Worm (Caenorhabditis elegans): Measurements from ENCODE around the gene ZK370.6.

Gene ZK370.6

DNA sequence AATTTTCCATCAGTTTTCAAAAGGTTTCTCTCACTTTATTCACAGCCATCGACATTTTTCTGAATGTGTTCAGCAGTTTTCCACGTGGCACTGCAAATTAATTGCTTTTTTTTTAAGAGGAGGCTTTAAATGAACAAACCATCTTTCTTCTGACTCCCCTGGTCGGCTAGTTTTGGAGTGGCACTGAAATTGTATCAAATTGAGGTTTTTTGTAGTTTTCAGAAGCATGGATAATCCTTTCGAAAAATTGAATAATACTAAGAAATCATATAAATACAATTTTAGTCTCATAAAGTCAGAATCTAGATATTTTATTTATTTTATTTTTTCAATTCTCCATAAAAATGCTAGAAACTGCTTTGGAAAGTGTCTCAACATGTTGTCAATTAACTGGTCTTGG lies 38.9 kb downstream of the ZK370.6 start, which contains the start of gene B0303.16:
TSS of gene B0303.16 (plus strand) at position 301 of the 400 bp plus-strand sequence.
- no peak for TF ChIP-seq nhr-23 (tag; optimal IDR thresholded peaks at IDR 0.05)
- TF ChIP-seq gmeb-1 (tag; optimal IDR thresholded peaks at IDR 0.05): no peak
- no peak for TF ChIP-seq C34F6.9 (tag; optimal IDR thresholded peaks at IDR 0.05)
- no peak for TF ChIP-seq dmd-4 (tag; optimal IDR thresholded peaks at IDR 0.05)
- TF ChIP-seq crh-2 (tag; optimal IDR thresholded peaks at IDR 0.05): no peak
- TF ChIP-seq ama-1 (optimal IDR thresholded peaks at IDR 0.05): no peak
- no peak for TF ChIP-seq Y55F3AM.14 (GFP tag; optimal IDR thresholded peaks at IDR 0.05)
- no peak for TF ChIP-seq snpc-4 (tag; optimal IDR thresholded peaks at IDR 0.05)
- no peak for TF ChIP-seq lin-39 (tag; optimal IDR thresholded peaks at IDR 0.05)
- TF ChIP-seq nhr-129 (tag; optimal IDR thresholded peaks at IDR 0.05): no peak
- no peak for TF ChIP-seq nhr-77 (tag; optimal IDR thresholded peaks at IDR 0.05)
- no peak for TF ChIP-seq peb-1 (tag; optimal IDR thresholded peaks at IDR 0.05)
- TF ChIP-seq F13H6.1 (tag; optimal IDR thresholded peaks at IDR 0.05): no peak
- no peak for TF ChIP-seq unc-62 (GFP tag; optimal IDR thresholded peaks at IDR 0.05)

DNA sequence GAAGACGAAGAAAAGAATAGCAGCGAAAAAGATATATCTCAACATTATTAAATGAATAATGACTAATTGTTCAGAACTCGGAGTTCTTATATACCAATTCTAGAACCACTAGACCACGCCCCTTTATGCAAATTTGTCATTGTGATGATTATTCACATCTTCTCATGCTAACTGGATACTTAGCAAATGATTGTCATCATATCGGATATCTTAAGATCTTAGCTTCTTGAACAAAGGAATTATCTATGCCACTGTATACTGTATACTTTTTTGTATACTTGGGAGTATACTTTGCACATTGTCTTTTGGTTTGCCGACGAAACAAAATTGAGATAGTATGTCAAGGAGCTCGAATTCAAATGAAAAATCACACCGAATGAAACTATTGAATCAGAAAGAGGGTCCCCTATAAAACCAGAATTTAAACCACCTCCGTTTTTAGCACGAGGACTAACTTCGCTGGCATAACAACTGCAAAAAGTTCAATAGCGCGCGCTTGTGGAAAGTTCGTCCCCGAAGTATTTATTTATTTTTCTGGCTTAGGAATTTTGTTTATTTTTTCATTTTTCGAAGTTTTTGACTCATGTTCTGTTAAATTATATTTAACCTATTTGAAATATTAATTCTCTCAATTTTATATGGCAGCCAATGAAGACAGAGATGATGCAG lies 43.2 kb downstream of the ZK370.6 start, which contains the start of the genes sdz-1 and vps-33.1:
TSS of gene sdz-1 (minus strand) at position 51 of the 669 bp plus-strand sequence.
TSS of gene vps-33.1 (plus strand) at position 639 of the 669 bp plus-strand sequence.
- TF ChIP-seq crh-2 (tag; optimal IDR thresholded peaks at IDR 0.05): peak; percentile 4
- TF ChIP-seq C34F6.9 (tag; optimal IDR thresholded peaks at IDR 0.05): peak; percentile 68
- peak; percentile 1 for TF ChIP-seq sma-3 (GFP tag; optimal IDR thresholded peaks at IDR 0.05)
- no peak for TF ChIP-seq peb-1 (tag; optimal IDR thresholded peaks at IDR 0.05)
- TF ChIP-seq nhr-129 (tag; optimal IDR thresholded peaks at IDR 0.05): peak; percentile 62
- peak; percentile 87 for TF ChIP-seq gmeb-1 (tag; optimal IDR thresholded peaks at IDR 0.05)
- no peak for TF ChIP-seq lin-11 (tag; optimal IDR thresholded peaks at IDR 0.05)
- no peak for TF ChIP-seq ztf-4 (tag; optimal IDR thresholded peaks at IDR 0.05)
- TF ChIP-seq nhr-77 (tag; optimal IDR thresholded peaks at IDR 0.05): no peak
- TF ChIP-seq alr-1 (tag; optimal IDR thresholded peaks at IDR 0.05): no peak
- no peak for TF ChIP-seq egl-27 (tag; optimal IDR thresholded peaks at IDR 0.05)
- TF ChIP-seq fos-1 (tag; optimal IDR thresholded peaks at IDR 0.05): no peak
- no peak for TF ChIP-seq F13H6.1 (tag; optimal IDR thresholded peaks at IDR 0.05)
- TF ChIP-seq dmd-4 (tag; optimal IDR thresholded peaks at IDR 0.05): no peak
- no peak for TF ChIP-seq sem-4 (tag; optimal IDR thresholded peaks at IDR 0.05)
- TF ChIP-seq lsy-2 (tag; optimal IDR thresholded peaks at IDR 0.05): peak in 1 of 2 experiments; percentile 75
- TF ChIP-seq sma-9 (GFP tag; optimal IDR thresholded peaks at IDR 0.05): peak; percentile 50
- no peak for TF ChIP-seq sma-9 (tag; optimal IDR thresholded peaks at IDR 0.05)
- no peak for TF ChIP-seq ztf-11 (tag; optimal IDR thresholded peaks at IDR 0.05)
- peak; percentile 43 for TF ChIP-seq lin-13 (GFP tag; optimal IDR thresholded peaks at IDR 0.05)
- peak; percentile 90 for TF ChIP-seq unc-55 (GFP tag; optimal IDR thresholded peaks at IDR 0.05)

DNA sequence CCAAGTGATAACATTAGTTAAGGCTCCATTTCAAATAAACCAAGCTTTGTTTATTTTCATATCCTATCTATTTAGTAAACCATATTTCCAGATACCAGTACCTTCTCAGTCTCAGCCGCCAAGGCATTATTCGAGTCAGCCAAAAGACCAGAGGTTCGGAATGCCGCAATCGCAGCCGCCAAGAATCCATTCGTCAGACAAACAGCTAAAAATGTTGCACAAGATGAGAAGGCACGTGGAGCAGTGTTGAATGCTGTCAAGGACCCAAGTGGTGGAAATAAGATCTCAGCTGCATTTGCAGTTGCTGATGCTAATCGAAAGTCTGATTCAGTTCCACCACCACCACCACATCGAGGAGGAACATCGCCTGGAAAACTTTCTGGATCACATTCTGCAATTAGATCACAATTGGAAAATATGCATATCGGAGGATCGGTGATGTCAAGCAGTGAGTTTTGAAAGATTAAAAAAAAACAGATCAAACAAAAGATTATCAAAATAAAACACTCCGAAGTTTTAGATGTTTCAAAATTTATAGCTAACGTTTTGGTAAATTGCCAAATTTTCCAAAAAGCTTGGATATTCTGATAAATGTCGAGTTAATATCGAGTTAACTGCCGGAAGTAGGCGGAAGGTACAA lies 46.3 kb downstream of the ZK370.6 start:
- no peak for TF ChIP-seq Y55F3AM.14 (GFP tag; optimal IDR thresholded peaks at IDR 0.05)
- no peak for TF ChIP-seq blmp-1 (tag; optimal IDR thresholded peaks at IDR 0.05; ENCODE audit: insufficient read depth)
- TF ChIP-seq nhr-237 (tag; optimal IDR thresholded peaks at IDR 0.05): no peak
- no peak for TF ChIP-seq snpc-4 (tag; optimal IDR thresholded peaks at IDR 0.05)
- no peak for TF ChIP-seq F13H6.1 (tag; optimal IDR thresholded peaks at IDR 0.05)
- no peak for TF ChIP-seq unc-55 (GFP tag; optimal IDR thresholded peaks at IDR 0.05)

DNA sequence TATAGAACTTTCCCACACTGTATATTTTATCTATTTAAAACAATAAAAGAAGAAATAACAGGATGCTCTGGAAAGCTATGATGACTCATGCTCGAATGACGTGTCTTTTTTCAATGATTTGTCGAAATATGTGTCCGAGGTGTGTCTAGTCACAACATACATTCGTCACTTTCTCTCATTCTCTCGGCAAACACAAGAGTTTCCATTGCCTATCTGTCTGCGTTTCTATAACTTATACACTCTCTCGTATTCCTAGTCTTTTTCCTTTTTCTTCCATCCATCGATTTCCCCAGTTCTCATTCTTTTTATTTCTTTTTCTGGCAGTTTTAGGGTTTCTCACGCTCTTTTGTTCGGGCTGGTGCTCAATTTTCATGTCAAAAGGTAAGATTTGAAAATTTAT lies 47.0 kb downstream of the ZK370.6 start:
- TF ChIP-seq nhr-129 (tag; optimal IDR thresholded peaks at IDR 0.05): peak; percentile 16
- peak; percentile 75 for TF ChIP-seq blmp-1 (tag; optimal IDR thresholded peaks at IDR 0.05; ENCODE audit: insufficient read depth)
- TF ChIP-seq C34F6.9 (tag; optimal IDR thresholded peaks at IDR 0.05): peak; percentile 77
- peak; percentile 95 for TF ChIP-seq fos-1 (tag; optimal IDR thresholded peaks at IDR 0.05)
- no peak for TF ChIP-seq aly-2 (tag; optimal IDR thresholded peaks at IDR 0.05)
- no peak for TF ChIP-seq elt-3 (tag; optimal IDR thresholded peaks at IDR 0.05)
- peak; percentile 83 for TF ChIP-seq crh-2 (tag; optimal IDR thresholded peaks at IDR 0.05)
- peak in 1 of 2 experiments; percentile 50 for TF ChIP-seq lsy-2 (tag; optimal IDR thresholded peaks at IDR 0.05)
- TF ChIP-seq unc-55 (GFP tag; optimal IDR thresholded peaks at IDR 0.05): peak; percentile 79
- peak; percentile 14 for TF ChIP-seq F13H6.1 (tag; optimal IDR thresholded peaks at IDR 0.05)
- peak; percentile 31 for TF ChIP-seq ama-1 (optimal IDR thresholded peaks at IDR 0.05)
- TF ChIP-seq egl-27 (tag; optimal IDR thresholded peaks at IDR 0.05): no peak

DNA sequence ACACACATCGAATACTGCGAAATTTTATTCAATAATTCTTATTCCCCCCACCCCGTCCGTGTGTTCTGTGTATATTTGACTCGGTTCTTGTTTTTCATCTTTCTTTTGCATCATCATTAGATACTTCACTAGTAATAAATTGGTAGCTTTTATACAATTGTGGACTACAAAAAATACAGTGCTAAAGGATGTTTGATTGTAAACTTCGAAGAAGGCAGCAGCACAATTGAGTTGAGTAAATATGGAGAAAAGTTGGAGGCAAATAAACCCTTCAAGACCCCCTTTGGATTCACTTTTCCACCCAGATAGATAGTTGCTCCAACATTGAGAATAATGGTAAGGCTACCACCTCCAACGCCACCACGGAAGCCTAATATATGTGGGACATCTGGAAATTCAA lies 50.3 kb downstream of the ZK370.6 start, which contains the start of gene B0303.7:
TSS of gene B0303.7 (plus strand) at position 301 of the 400 bp plus-strand sequence.
- TF ChIP-seq dmd-4 (tag; optimal IDR thresholded peaks at IDR 0.05) (no peak), peb-1 (tag; optimal IDR thresholded peaks at IDR 0.05) (no peak)
